Fruit fly (Drosophila melanogaster): Measurements from ENCODE around the gene CG12111.

DNA sequence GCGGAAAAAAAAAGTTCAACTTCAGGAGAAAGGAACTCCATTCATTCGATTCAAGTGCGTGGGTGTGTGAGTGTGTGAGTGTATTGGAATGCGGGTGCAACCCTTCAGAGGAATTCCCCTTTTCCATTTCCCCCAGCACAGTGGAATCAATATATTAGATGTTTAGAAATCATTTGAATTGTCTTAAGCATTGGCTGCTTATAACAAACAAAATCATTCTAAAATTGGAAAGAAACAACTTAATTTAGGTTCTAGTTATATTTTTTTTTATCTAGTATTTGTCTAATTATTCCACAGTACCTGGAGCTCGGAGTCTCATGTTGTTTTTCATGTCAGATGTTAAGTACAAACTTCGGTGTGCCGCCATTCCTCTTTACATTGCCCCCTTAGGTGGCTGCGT lies 31.8 kb downstream of the CG12111 start:
- no peak for TF ChIP-seq Bdp1 (GFP tag; optimal IDR thresholded peaks at IDR 0.05)
- TF ChIP-seq dati (GFP tag; IDR thresholded peaks at IDR 0.05), result no peak
- TF ChIP-seq CG10431 (GFP tag; optimal IDR thresholded peaks at IDR 0.05), result no peak
- TF ChIP-seq Taf1 (GFP tag; IDR thresholded peaks at IDR 0.05), result no peak
- TF ChIP-seq CG17361 (GFP tag; IDR thresholded peaks at IDR 0.05), result 0 out of 3 replicates have a peak, but pooled peaks have one; percentile 10
- no peak for TF ChIP-seq tll (GFP tag; optimal IDR thresholded peaks at IDR 0.05)
- TF ChIP-seq sd (tag; optimal IDR thresholded peaks at IDR 0.05), result peak; percentile 47
- no peak for TF ChIP-seq CG10654 (GFP tag; optimal IDR thresholded peaks at IDR 0.05)
- peak; percentile 16 for TF ChIP-seq Hsf (GFP tag; optimal IDR thresholded peaks at IDR 0.05)
- peak; percentile 36; the same call in 1 of the 2 replicates for TF ChIP-seq sob (GFP tag; IDR thresholded peaks at IDR 0.05)
- no peak for TF ChIP-seq Nf-YA (GFP tag; IDR thresholded peaks at IDR 0.05)
- TF ChIP-seq CG31388 (GFP tag; optimal IDR thresholded peaks at IDR 0.05), result no peak

All from whole organism, embryonic.